Fruit fly (Drosophila melanogaster) whole organism, embryonic: Measurements from ENCODE around the gene euc.

Source experiments
- Adf1 ChIP-seq: fragments of 200-800 bp; sonication (Bioruptor generic); IDR thresholded peaks from 2 replicates; pipeline ENCODE4 v1.3.6; 2022; ENCODE audit warnings: missing biosample characterization, missing genetic modification characterization
- CG1024 ChIP-seq: fragments of 200-800 bp; sonication (Bioruptor generic); IDR thresholded peaks from 2 replicates; pipeline ENCODE4 v1.3.6; 2022; ENCODE audit warnings: missing biosample characterization, missing genetic modification characterization
- CG10267 ChIP-seq: fragments of 200-800 bp; sonication (Bioruptor generic); optimal IDR thresholded peaks from 2 replicates; lab custom pipeline; 2018; ENCODE audit warnings: missing biosample characterization, mild to moderate bottlenecking, missing genetic modification characterization, moderate library complexity
- CG10321 ChIP-seq: fragments of 200-800 bp; sonication (Bioruptor generic); IDR thresholded peaks from 2 replicates; pipeline ENCODE4 v1.3.6; 2022; ENCODE audit warnings: missing biosample characterization, missing genetic modification characterization
- CG11504 ChIP-seq: fragments of 200-800 bp; sonication (Bioruptor generic); optimal IDR thresholded peaks from 3 replicates; lab custom pipeline; 2019; ENCODE audit warnings: missing biosample characterization, mild to moderate bottlenecking, missing genetic modification characterization, moderate library complexity
- CG15601 ChIP-seq: fragments of 200-800 bp; sonication (Bioruptor generic); optimal IDR thresholded peaks from 3 replicates; lab custom pipeline; 2019; ENCODE audit warnings: missing biosample characterization, mild to moderate bottlenecking, missing genetic modification characterization, moderate library complexity
- CG16779 ChIP-seq: fragments of 200-800 bp; sonication (Bioruptor generic); IDR thresholded peaks from 2 replicates; pipeline ENCODE4 v1.3.6; 2022; ENCODE audit warnings: missing biosample characterization, missing genetic modification characterization
- CG18476 ChIP-seq: fragments of 200-800 bp; sonication (Bioruptor generic); optimal IDR thresholded peaks from 2 replicates; lab custom pipeline; 2016; ENCODE audit warnings: missing biosample characterization, mild to moderate bottlenecking, missing genetic modification characterization
- CG18599 ChIP-seq: fragments of 200-800 bp; sonication (Bioruptor generic); optimal IDR thresholded peaks from 3 replicates; lab custom pipeline; 2017; ENCODE audit warnings: missing biosample characterization, missing genetic modification characterization, mild to moderate bottlenecking, moderate library complexity, missing genetic modification reagents
- CG2129 ChIP-seq: fragments of 200-800 bp; sonication (Bioruptor generic); IDR thresholded peaks from 2 replicates; pipeline ENCODE4 v1.3.6; 2022; ENCODE audit warnings: missing biosample characterization, missing genetic modification characterization; ENCODE audit not compliant: partially characterized antibody
- CG2889 ChIP-seq: fragments of 200-800 bp; sonication (Bioruptor generic); IDR thresholded peaks from 3 replicates; pipeline ENCODE4 v1.3.6; 2022; ENCODE audit warnings: missing biosample characterization, missing genetic modification characterization
- CG3163 ChIP-seq: fragments of 200-800 bp; sonication (Bioruptor generic); optimal IDR thresholded peaks from 3 replicates; lab custom pipeline; 2016; ENCODE audit warnings: missing biosample characterization, missing genetic modification characterization
- CG7357 ChIP-seq: fragments of 200-800 bp; sonication (Bioruptor generic); IDR thresholded peaks from 3 replicates; pipeline ENCODE4 v1.3.6; 2022; ENCODE audit warnings: missing biosample characterization, missing genetic modification characterization
- CG7839 ChIP-seq: fragments of 200-800 bp; sonication (Bioruptor generic); optimal IDR thresholded peaks from 3 replicates; lab custom pipeline; 2018; ENCODE audit warnings: missing biosample characterization, mild to moderate bottlenecking, missing genetic modification characterization, moderate library complexity
- CG8290 ChIP-seq, 3 experiments: fragments of 200-800 bp; sonication (Bioruptor generic); optimal IDR thresholded peaks; 2 replicates each; lab custom pipeline; 2016 to 2019; ENCODE audit warnings: missing biosample characterization in 3 of 3, missing genetic modification characterization in 3 of 3, mild to moderate bottlenecking in 2 of 3, moderate library complexity in 1 of 3
- CG8478 ChIP-seq: fragments of >200 bp; optimal IDR thresholded peaks from 2 replicates; lab custom pipeline; 2018
- CG9215 ChIP-seq: fragments of 200-800 bp; sonication (Bioruptor generic); IDR thresholded peaks from 2 replicates; pipeline ENCODE4 v1.3.6; 2022; ENCODE audit warnings: missing biosample characterization, missing genetic modification characterization
- CG9437 ChIP-seq: fragments of 200-800 bp; sonication (Bioruptor generic); optimal IDR thresholded peaks from 2 replicates; lab custom pipeline; 2018; ENCODE audit warnings: missing biosample characterization, mild to moderate bottlenecking, missing genetic modification characterization
- Dad ChIP-seq: fragments of 200-800 bp; sonication (Bioruptor generic); optimal IDR thresholded peaks from 3 replicates; lab custom pipeline; 2016; ENCODE audit warnings: missing biosample characterization, missing genetic modification characterization
- Deaf1 ChIP-seq: fragments of 200-800 bp; optimal IDR thresholded peaks from 3 replicates; lab custom pipeline; 2019; ENCODE audit warnings: missing biosample characterization, mild to moderate bottlenecking, missing genetic modification characterization, moderate library complexity
- Dll ChIP-seq: fragments of 200-800 bp; sonication (Bioruptor generic); IDR thresholded peaks from 4 replicates; pipeline ENCODE4 v1.3.6; 2022; ENCODE audit warnings: missing biosample characterization, missing genetic modification characterization; ENCODE audit not compliant: partially characterized antibody
- Ets65A ChIP-seq: fragments of 200-800 bp; sonication (Bioruptor generic); peaks from one replicate; lab custom pipeline; 2016; ENCODE audit warnings: missing biosample characterization, missing genetic modification characterization
- Ets97D ChIP-seq: fragments of 200-800 bp; sonication (Bioruptor generic); optimal IDR thresholded peaks from 3 replicates; lab custom pipeline; 2016; ENCODE audit warnings: missing biosample characterization, missing genetic modification characterization
- GATAe ChIP-seq: fragments of 200-800 bp; sonication (Bioruptor generic); conservative IDR thresholded peaks from 2 replicates; pipeline ENCODE4 v1.3.6; 2022; ENCODE audit warnings: missing biosample characterization, missing genetic modification characterization
- Hsf ChIP-seq: fragments of 200-800 bp; sonication (Bioruptor generic); optimal IDR thresholded peaks from 3 replicates; lab custom pipeline; 2016; ENCODE audit warnings: missing biosample characterization, missing genetic modification characterization
- Tbp ChIP-seq: fragments of >200 bp; optimal IDR thresholded peaks from 2 replicates; lab custom pipeline; 2018; ENCODE audit warnings: missing biosample characterization, missing genetic modification characterization
- Trl ChIP-seq, 3 experiments: fragments of >200 bp in 2 of 3; fragments of 200-800 bp in 1 of 3; sonication (Bioruptor generic) in 1 of 3; optimal IDR thresholded peaks; 2 replicates in 1 of 3; 3 replicates in 2 of 3; lab custom pipeline; 2016 to 2017; ENCODE audit warnings: missing biosample characterization in 1 of 3, missing genetic modification characterization in 1 of 3
- Usf ChIP-seq: fragments of 200-800 bp; sonication (Bioruptor generic); optimal IDR thresholded peaks from 2 replicates; lab custom pipeline; 2017; ENCODE audit warnings: missing genotype, missing biosample characterization, missing genetic modification characterization
- abd-A ChIP-seq: fragments of 200-800 bp; sonication (Bioruptor generic); optimal IDR thresholded peaks from 3 replicates; lab custom pipeline; 2019; ENCODE audit warnings: missing biosample characterization, mild to moderate bottlenecking, missing genetic modification characterization, moderate library complexity
- bsh ChIP-seq, 2 experiments: fragments of 200-800 bp; sonication (Bioruptor generic); optimal IDR thresholded peaks; 2 replicates each; lab custom pipeline; 2017 to 2018; ENCODE audit warnings: mild to moderate bottlenecking in 2 of 2, missing biosample characterization in 2 of 2, missing genetic modification characterization in 2 of 2, moderate library complexity in 1 of 2
- cg ChIP-seq: fragments of 200-800 bp; sonication (Bioruptor generic); optimal IDR thresholded peaks from 3 replicates; lab custom pipeline; 2019; ENCODE audit warnings: missing biosample characterization, mild to moderate bottlenecking, missing genetic modification characterization, moderate library complexity
- chinmo ChIP-seq: fragments of 200-800 bp; sonication (Bioruptor generic); IDR thresholded peaks from 4 replicates; pipeline ENCODE4 v1.3.6; 2022; ENCODE audit warnings: missing biosample characterization, missing genetic modification characterization; ENCODE audit not compliant: partially characterized antibody
- ewg ChIP-seq: fragments of 200-800 bp; sonication (Bioruptor generic); optimal IDR thresholded peaks from 3 replicates; lab custom pipeline; 2017; ENCODE audit warnings: mild to moderate bottlenecking, missing biosample characterization, missing genetic modification reagents, missing genetic modification characterization
- grn ChIP-seq: fragments of 200-800 bp; sonication (Bioruptor generic); optimal IDR thresholded peaks from 3 replicates; lab custom pipeline; 2017; ENCODE audit warnings: missing biosample characterization, missing genetic modification characterization
- her ChIP-seq: fragments of 200-800 bp; sonication (Bioruptor generic); optimal IDR thresholded peaks from 2 replicates; lab custom pipeline; 2016; ENCODE audit warnings: missing biosample characterization, missing genetic modification characterization
- jumu ChIP-seq: fragments of 200-800 bp; sonication (Bioruptor generic); optimal IDR thresholded peaks from 3 replicates; lab custom pipeline; 2016; ENCODE audit warnings: missing biosample characterization, missing genetic modification characterization
- mirr ChIP-seq: fragments of 200-800 bp; sonication (Bioruptor generic); optimal IDR thresholded peaks from 3 replicates; lab custom pipeline; 2018; ENCODE audit warnings: missing biosample characterization, mild to moderate bottlenecking, missing genetic modification characterization
- pros ChIP-seq: fragments of 200-800 bp; sonication (Bioruptor generic); optimal IDR thresholded peaks from 3 replicates; lab custom pipeline; 2019; ENCODE audit warnings: missing biosample characterization, mild to moderate bottlenecking, missing genetic modification characterization, moderate library complexity
- repo ChIP-seq: fragments of 200-800 bp; sonication (Bioruptor generic); optimal IDR thresholded peaks from 2 replicates; lab custom pipeline; 2016; ENCODE audit warnings: missing biosample characterization, missing genetic modification characterization
- row ChIP-seq: fragments of 200-800 bp; sonication (Bioruptor generic); IDR thresholded peaks from 3 replicates; pipeline ENCODE4 v1.3.6; 2022; ENCODE audit warnings: missing biosample characterization, missing genetic modification characterization
- sna ChIP-seq: fragments of 200-800 bp; sonication (Bioruptor generic); IDR thresholded peaks from 2 replicates; pipeline ENCODE4 v1.3.6; 2022; ENCODE audit warnings: missing biosample characterization, missing genetic modification characterization; ENCODE audit not compliant: partially characterized antibody
- zen2 ChIP-seq: fragments of 200-800 bp; sonication (Bioruptor generic); IDR thresholded peaks from 3 replicates; pipeline ENCODE4 v1.3.6; 2022; ENCODE audit warnings: missing biosample characterization, missing genetic modification characterization; ENCODE audit not compliant: partially characterized antibody

The euc gene

dm6 chr3R:18949896-18950295 lies 28.7 kb downstream of the euc start, which contains the start of gene CG43732:
CG43732 (plus strand) TSS chr3R:18950196.
- TF ChIP-seq CG15601 (tag; lab: Kevin White, UChicago): no peak
- TF ChIP-seq mirr: no peak
- no peak for TF ChIP-seq CG7839
- TF ChIP-seq Deaf1 (tag; lab: Kevin White, UChicago): peak; percentile 78
- TF ChIP-seq zen2: no peak
- TF ChIP-seq Trl (optimal IDR thresholded peaks at IDR 0.05; lab: Kevin White, UChicago): peak in 1 of 2 experiments; percentile 14
- TF ChIP-seq Trl (GFP tag; optimal IDR thresholded peaks at IDR 0.05; lab: Kevin White, UChicago): no peak
- no peak for TF ChIP-seq CG11504 (tag; lab: Kevin White, UChicago)
- TF ChIP-seq CG16779: 0 out of 2 replicates have a peak, but pooled peaks have one; percentile 10
- no peak for TF ChIP-seq Tbp
- TF ChIP-seq Ets97D (GFP tag; lab: Kevin White, UChicago): no peak
- TF ChIP-seq bsh (GFP tag; optimal IDR thresholded peaks at IDR 0.05; lab: Kevin White, UChicago): no peak
- peak; percentile 70 for TF ChIP-seq Ets65A (GFP tag; lab: Kevin White, UChicago)
- no peak for TF ChIP-seq Hsf (GFP tag; lab: Kevin White, UChicago)
- peak; percentile 8 for TF ChIP-seq abd-A (tag; lab: Kevin White, UChicago)
- TF ChIP-seq Dad (GFP tag; lab: Kevin White, UChicago): no peak

- 0 out of 4 replicates have a peak, but pooled peaks have one; percentile 12 for TF ChIP-seq chinmo
- TF ChIP-seq Adf1 (GFP tag; lab: Robert Waterston, UW): peak; percentile 7; the same call in 1 of the 2 replicates
- peak; percentile 51 for TF ChIP-seq abd-A (tag; lab: Kevin White, UChicago)
- TF ChIP-seq GATAe (GFP tag; lab: Robert Waterston, UW): peak; percentile 90
- peak; percentile 61; the same call in 1 of the 3 replicates for TF ChIP-seq row (GFP tag; lab: Robert Waterston, UW)
- TF ChIP-seq grn: peak; percentile 13
- peak; percentile 85 for TF ChIP-seq ewg (GFP tag; lab: Kevin White, UChicago)
- peak; percentile 22 to 48 for TF ChIP-seq Trl (optimal IDR thresholded peaks at IDR 0.05; lab: Kevin White, UChicago)
- no peak for TF ChIP-seq Trl (GFP tag; optimal IDR thresholded peaks at IDR 0.05; lab: Kevin White, UChicago)
- 0 out of 2 replicates have a peak, but pooled peaks have one; percentile 14 for TF ChIP-seq sna (GFP tag; lab: Robert Waterston, UW)
- no peak for TF ChIP-seq CG2889 (GFP tag; lab: Robert Waterston, UW)
- TF ChIP-seq CG7357 (GFP tag; lab: Robert Waterston, UW): no peak
Observed at dm6 chr3R:18949131-18949530, 29.5 kb downstream of the euc start.

dm6 chr3R:18947307-18947706 lies 31.3 kb downstream of the euc start:
- TF ChIP-seq CG18599: no peak
- TF ChIP-seq CG8478 (lab: Kevin White, UChicago): peak; percentile 71

- TF ChIP-seq Trl (optimal IDR thresholded peaks at IDR 0.05; lab: Kevin White, UChicago) (peak; percentile 51 to 75), Trl (GFP tag; optimal IDR thresholded peaks at IDR 0.05; lab: Kevin White, UChicago) (no peak), CG10321 (no peak), CG3163 (GFP tag; lab: Kevin White, UChicago) (peak; percentile 87), ewg (GFP tag; lab: Kevin White, UChicago) (peak; percentile 0), cg (peak; percentile 36), repo (GFP tag; lab: Kevin White, UChicago) (no peak), CG1024 (GFP tag; lab: Robert Waterston, UW) (no peak)
Observed at dm6 chr3R:18931725-18932124, 46.9 kb downstream of the euc start.

dm6 chr3R:18928918-18929705 lies 49.5 kb downstream of the euc start, which contains the start of gene CG42613:
CG42613 (plus strand) TSS chr3R:18929196.
- TF ChIP-seq Usf (peak; percentile 7), her (GFP tag; lab: Kevin White, UChicago) (peak; percentile 74), CG10267 (tag; lab: Kevin White, UChicago) (peak; percentile 50), CG9437 (GFP tag; lab: Kevin White, UChicago) (peak; percentile 62), CG9215 (GFP tag; lab: Robert Waterston, UW) (no peak), CG18476 (GFP tag; lab: Kevin White, UChicago) (no peak), pros (GFP tag; lab: Kevin White, UChicago) (no peak), Dll (peak; percentile 72; the same call in 3 of the 4 replicates), CG8290 (GFP tag; optimal IDR thresholded peaks at IDR 0.05; lab: Kevin White, UChicago) (peak; percentile 18), CG8290 (tag; optimal IDR thresholded peaks at IDR 0.05; lab: Kevin White, UChicago) (peak; percentile 75 to 93), CG2129 (peak; percentile 46; the same call in 1 of the 2 replicates), jumu (GFP tag; lab: Kevin White, UChicago) (peak; percentile 48)
